Worm (Caenorhabditis elegans) whole organism, mixed stage, embryonic: ENCODE data around the gene kreg-1.

Experiments
- ceh-43 ChIP-seq: fragments of 200-800 bp; sonication (Bioruptor generic); optimal IDR thresholded peaks from 2 replicates; lab custom pipeline; 2018; ENCODE audit warnings: mild to moderate bottlenecking, missing genetic modification characterization, moderate library complexity, missing compliant biosample characterization
- ceh-83 ChIP-seq: fragments of 200-800 bp; sonication (Bioruptor generic); optimal IDR thresholded peaks from 2 replicates; lab custom pipeline; 2018; ENCODE audit warnings: mild to moderate bottlenecking, missing genetic modification characterization, missing compliant biosample characterization
- ces-1 ChIP-seq: fragments of 150-350 bp; optimal IDR thresholded peaks from 2 replicates; lab custom pipeline; 2014; ENCODE audit warnings: missing biosample characterization, missing genetic modification reagents, missing genetic modification characterization
- drap-1 ChIP-seq: fragments of 200-800 bp; sonication (Bioruptor generic); optimal IDR thresholded peaks from 3 replicates; lab custom pipeline; 2018; ENCODE audit warnings: mild to moderate bottlenecking, missing genetic modification characterization, missing compliant biosample characterization
- elt-3 ChIP-seq: fragments of 150-350 bp; optimal IDR thresholded peaks from 2 replicates; lab custom pipeline; 2014; ENCODE audit warnings: missing biosample characterization, missing genetic modification characterization
- ham-2 ChIP-seq: fragments of 200-800 bp; sonication (Bioruptor generic); optimal IDR thresholded peaks from 2 replicates; lab custom pipeline; 2018; ENCODE audit warnings: mild to moderate bottlenecking, missing genetic modification characterization, missing compliant biosample characterization
- nhr-12 ChIP-seq: fragments of 150-350 bp; optimal IDR thresholded peaks from 2 replicates; lab custom pipeline; 2014; ENCODE audit warnings: missing biosample characterization, missing genetic modification characterization
- nhr-28 ChIP-seq: fragments of 150-350 bp; optimal IDR thresholded peaks from 2 replicates; lab custom pipeline; 2014; ENCODE audit warnings: missing biosample characterization, missing genetic modification characterization
- pha-4 ChIP-seq: fragments of 150-350 bp; optimal IDR thresholded peaks from 2 replicates; lab custom pipeline; 2018; ENCODE audit warnings: missing biosample characterization, missing genetic modification reagents, missing genetic modification characterization
- snpc-4 ChIP-seq: fragments of 150-350 bp; optimal IDR thresholded peaks from 2 replicates; lab custom pipeline; 2014; ENCODE audit warnings: missing biosample characterization, missing genetic modification characterization
- tbx-8 ChIP-seq: fragments of 200-800 bp; sonication (Bioruptor generic); optimal IDR thresholded peaks from 2 replicates; lab custom pipeline; 2018; ENCODE audit warnings: mild to moderate bottlenecking, missing genetic modification characterization, moderate library complexity, missing compliant biosample characterization
- unc-39 ChIP-seq: fragments of 150-350 bp; optimal IDR thresholded peaks from 2 replicates; lab custom pipeline; 2014; ENCODE audit warnings: missing biosample characterization, missing genetic modification characterization
- unc-62 ChIP-seq: fragments of 150-350 bp; optimal IDR thresholded peaks from 2 replicates; lab custom pipeline; 2014; ENCODE audit warnings: missing biosample characterization, missing genetic modification reagents, missing genetic modification characterization
- ztf-11 ChIP-seq: fragments of 150-350 bp; optimal IDR thresholded peaks from 2 replicates; lab custom pipeline; 2014; ENCODE audit warnings: missing biosample characterization, missing genetic modification characterization

The kreg-1 gene

ce11 chrX:8755987-8756386 is 46.4 kb downstream of the kreg-1 start:
- TF ChIP-seq nhr-28 (tag; lab: Kevin White, UChicago) (no peak), ceh-83 (GFP tag; lab: Kevin White, UChicago) (no peak), tbx-8 (GFP tag; lab: Kevin White, UChicago) (no peak), unc-39 (tag; lab: Kevin White, UChicago) (no peak), ztf-11 (tag; lab: Kevin White, UChicago) (no peak), drap-1 (GFP tag; lab: Kevin White, UChicago) (no peak), ces-1 (no peak), elt-3 (tag; lab: Kevin White, UChicago) (no peak), unc-62 (no peak), nhr-12 (tag; lab: Kevin White, UChicago) (no peak), ceh-43 (GFP tag; lab: Kevin White, UChicago) (no peak), snpc-4 (tag; lab: Kevin White, UChicago) (no peak), ham-2 (GFP tag; lab: Kevin White, UChicago) (no peak), pha-4 (tag; lab: Kevin White, UChicago) (no peak)
